Worm (Caenorhabditis elegans): Measurements from ENCODE around the gene tmem-258.

tmem-258 gene

ce11 chrV:7095254-7095990 lies 32.4 kb downstream of the tmem-258 start:
- TF ChIP-seq let-607 (tag; optimal IDR thresholded peaks at IDR 0.05) (no peak), ama-1 (optimal IDR thresholded peaks at IDR 0.05) (no peak), ama-1 (GFP tag; optimal IDR thresholded peaks at IDR 0.05) (no peak), xnd-1 (tag; optimal IDR thresholded peaks at IDR 0.05) (no peak), F57A8.1 (GFP tag; optimal IDR thresholded peaks at IDR 0.05) (no peak), ztf-25 (GFP tag; IDR thresholded peaks at IDR 0.05) (no peak), F22D6.2 (tag; optimal IDR thresholded peaks at IDR 0.05) (no peak), nhr-80 (tag; optimal IDR thresholded peaks at IDR 0.05) (peak; percentile 40)

- TF ChIP-seq dpff-1 (tag; optimal IDR thresholded peaks at IDR 0.05) (no peak), F57C9.4 (tag; optimal IDR thresholded peaks at IDR 0.05) (no peak), bed-1 (GFP tag; IDR thresholded peaks at IDR 0.05) (no peak), ceh-27 (GFP tag; optimal IDR thresholded peaks at IDR 0.05) (no peak), bed-2 (GFP tag; IDR thresholded peaks at IDR 0.05) (no peak), mcd-1 (GFP tag; IDR thresholded peaks at IDR 0.05) (no peak), nhr-80 (tag; optimal IDR thresholded peaks at IDR 0.05) (no peak), mel-28 (tag; optimal IDR thresholded peaks at IDR 0.05; ENCODE audit: borderline replicate concordance) (no peak), aptf-3 (GFP tag; IDR thresholded peaks at IDR 0.05) (no peak), K12H6.12 (tag; optimal IDR thresholded peaks at IDR 0.05) (no peak), rpc-1 (optimal IDR thresholded peaks at IDR 0.05) (no peak), rpc-1 (tag; optimal IDR thresholded peaks at IDR 0.05) (no peak), ceh-100 (GFP tag; IDR thresholded peaks at IDR 0.05) (no peak), egrh-3 (GFP tag; IDR thresholded peaks at IDR 0.05) (no peak), chd-7 (tag; optimal IDR thresholded peaks at IDR 0.05) (no peak), ceh-58 (GFP tag; IDR thresholded peaks at IDR 0.05) (no peak)
Observed at ce11 chrV:7096129-7096730, 33.3 kb downstream of the tmem-258 start.

- no peak for TF ChIP-seq zim-3 (tag; optimal IDR thresholded peaks at IDR 0.05)
- TF ChIP-seq ztf-22 (GFP tag; optimal IDR thresholded peaks at IDR 0.05) = no peak
- no peak for TF ChIP-seq B0336.3 (GFP tag; IDR thresholded peaks at IDR 0.05)
- no peak for TF ChIP-seq lsl-1 (GFP tag; optimal IDR thresholded peaks at IDR 0.05)
Observed at ce11 chrV:7096811-7097210, 33.8 kb downstream of the tmem-258 start.

- TF ChIP-seq chd-7 (tag; optimal IDR thresholded peaks at IDR 0.05) (no peak), pbrm-1 (GFP tag; IDR thresholded peaks at IDR 0.05) (no peak), attf-5 (GFP tag; optimal IDR thresholded peaks at IDR 0.05) (no peak), D2030.7 (GFP tag; IDR thresholded peaks at IDR 0.05) (no peak), rpc-1 (optimal IDR thresholded peaks at IDR 0.05) (no peak), rpc-1 (tag; optimal IDR thresholded peaks at IDR 0.05) (no peak), pha-4 (tag; optimal IDR thresholded peaks at IDR 0.05) (no peak), hlh-26 (GFP tag; conservative IDR thresholded peaks at IDR 0.05) (no peak), let-607 (tag; optimal IDR thresholded peaks at IDR 0.05) (no peak), ZK185.1 (tag; optimal IDR thresholded peaks at IDR 0.05; ENCODE audit: poor library complexity, severe bottlenecking) (no peak), dpff-1 (tag; optimal IDR thresholded peaks at IDR 0.05) (no peak), F55B11.4 (tag; optimal IDR thresholded peaks at IDR 0.05; ENCODE audit: borderline replicate concordance, insufficient read depth) (no peak), unc-62 (GFP tag; optimal IDR thresholded peaks at IDR 0.05) (no peak), ztf-6 (GFP tag; IDR thresholded peaks at IDR 0.05) (no peak), ekl-4 (GFP tag; IDR thresholded peaks at IDR 0.05) (no peak), snpc-1.1 (tag; optimal IDR thresholded peaks at IDR 0.05; ENCODE audit: insufficient read depth) (no peak), ztf-18 (tag; optimal IDR thresholded peaks at IDR 0.05) (no peak), rec-8 (tag; optimal IDR thresholded peaks at IDR 0.05) (no peak), athp-1 (tag; optimal IDR thresholded peaks at IDR 0.05) (no peak), dpl-1 (GFP tag; optimal IDR thresholded peaks at IDR 0.05) (no peak), lin-26 (GFP tag; IDR thresholded peaks at IDR 0.05) (no peak)
Observed at ce11 chrV:7103247-7103646, 40.3 kb downstream of the tmem-258 start, which contains the start of gene odr-2. TSS of gene odr-2 (plus strand) at chrV:7103547.
